Worm (Caenorhabditis elegans) whole organism, mixed stage, embryonic: ENCODE results near the gene snpc-1.1.
A peak's percentile ranks its signal among the peaks of the same experiment; 100 is the strongest.

Source experiments
- blmp-1 ChIP-seq: fragments of 150-350 bp; optimal IDR thresholded peaks from 2 replicates; lab custom pipeline; 2014; ENCODE audit warnings: missing biosample characterization, missing genetic modification characterization
- elt-1 ChIP-seq: sonication (generic microtip); optimal IDR thresholded peaks from 2 replicates; lab custom pipeline; 2017; ENCODE audit warnings: missing genetic modification characterization, mild to moderate bottlenecking, missing compliant biosample characterization, antibody characterized with exemption, moderate library complexity, borderline replicate concordance; ENCODE audit not compliant: insufficient read depth
- lin-32 ChIP-seq: fragments of 200-800 bp; sonication (Bioruptor generic); optimal IDR thresholded peaks from 2 replicates; lab custom pipeline; 2018; ENCODE audit warnings: mild to moderate bottlenecking, missing genetic modification characterization, missing compliant biosample characterization
- mab-5 ChIP-seq: fragments of 150-350 bp; optimal IDR thresholded peaks from 2 replicates; lab custom pipeline; 2014; ENCODE audit warnings: missing biosample characterization, missing genetic modification characterization
- mep-1 ChIP-seq: fragments of 150-350 bp; optimal IDR thresholded peaks from 2 replicates; lab custom pipeline; 2017; ENCODE audit warnings: missing biosample characterization, missing genetic modification reagents, missing genetic modification characterization, inconsistent platforms
- mls-2 ChIP-seq: sonication (generic microtip); optimal IDR thresholded peaks from 2 replicates; lab custom pipeline; 2016; ENCODE audit warnings: mild to moderate bottlenecking, missing genetic modification characterization, moderate library complexity, missing compliant biosample characterization
- nhr-28 ChIP-seq: fragments of 150-350 bp; optimal IDR thresholded peaks from 2 replicates; lab custom pipeline; 2014; ENCODE audit warnings: missing biosample characterization, missing genetic modification characterization
- snpc-4 ChIP-seq: fragments of 150-350 bp; optimal IDR thresholded peaks from 2 replicates; lab custom pipeline; 2014; ENCODE audit warnings: missing biosample characterization, missing genetic modification characterization

ce11 chrII:7789605-7790004 is 8.5 kb upstream of the snpc-1.1 start:
- no peak for TF ChIP-seq snpc-4 (tag; lab: Kevin White, UChicago)
- no peak for TF ChIP-seq blmp-1
- TF ChIP-seq mls-2 (tag; lab: Kevin White, UChicago): no peak
- TF ChIP-seq elt-1 (tag; lab: Kevin White, UChicago): peak; percentile 26
- TF ChIP-seq lin-32: no peak
- no peak for TF ChIP-seq mep-1 (tag; lab: Kevin White, UChicago)
- TF ChIP-seq nhr-28 (tag; lab: Kevin White, UChicago): no peak
- TF ChIP-seq mab-5 (tag; lab: Kevin White, UChicago): no peak
